Fruit fly (Drosophila melanogaster): Measurements from ENCODE around the gene Nrx-1.
A peak's percentile ranks its signal among the peaks of the same experiment; 100 is the strongest.

The Nrx-1 gene

dm6 chr3R:22524344-22525072 lies 56.2 kb downstream of the Nrx-1 start (continued):
- TF ChIP-seq Eip74EF (GFP tag; optimal IDR thresholded peaks at IDR 0.05), result peak in 1 of 2 experiments; percentile 93
- TF ChIP-seq Nf-YC (tag; optimal IDR thresholded peaks at IDR 0.05), result peak; percentile 28
- TF ChIP-seq CG42726 (GFP tag; IDR thresholded peaks at IDR 0.05; ENCODE audit: partially characterized antibody), result no peak
- peak; percentile 5 for TF ChIP-seq YL-1 (GFP tag; optimal IDR thresholded peaks at IDR 0.05)
- peak; percentile 65 for TF ChIP-seq sug (tag; optimal IDR thresholded peaks at IDR 0.05)
- peak; percentile 83; the same call in 2 of the 3 replicates for TF ChIP-seq gce (GFP tag; IDR thresholded peaks at IDR 0.05)
- peak; percentile 55 for TF ChIP-seq CG4854 (GFP tag; optimal IDR thresholded peaks at IDR 0.05)
- TF ChIP-seq grn (GFP tag; optimal IDR thresholded peaks at IDR 0.05), result peak; percentile 65
- peak; percentile 53 for TF ChIP-seq CG6765 (GFP tag; optimal IDR thresholded peaks at IDR 0.05)
- TF ChIP-seq CG10543 (GFP tag; optimal IDR thresholded peaks at IDR 0.05), result peak; percentile 67
- TF ChIP-seq hb (GFP tag; IDR thresholded peaks at IDR 0.05; ENCODE audit: partially characterized antibody), result no peak
- TF ChIP-seq CG15514 (GFP tag; optimal IDR thresholded peaks at IDR 0.05), result peak; percentile 56
- TF ChIP-seq oc (tag; optimal IDR thresholded peaks at IDR 0.05), result peak; percentile 57
- TF ChIP-seq tin (GFP tag; optimal IDR thresholded peaks at IDR 0.05), result peak; percentile 31
- TF ChIP-seq dm (GFP tag; optimal IDR thresholded peaks at IDR 0.05), result peak; percentile 3
- TF ChIP-seq odd (GFP tag; optimal IDR thresholded peaks at IDR 0.05), result peak; percentile 82
- TF ChIP-seq CG17328 (GFP tag; IDR thresholded peaks at IDR 0.05), result 0 out of 2 replicates have a peak, but pooled peaks have one; percentile 14
- TF ChIP-seq gcm (GFP tag; optimal IDR thresholded peaks at IDR 0.05), result peak; percentile 50
- 0 out of 3 replicates have a peak, but pooled peaks have one; percentile 10 for TF ChIP-seq CG34224 (GFP tag; IDR thresholded peaks at IDR 0.05; ENCODE audit: partially characterized antibody)
- TF ChIP-seq sqz (GFP tag; optimal IDR thresholded peaks at IDR 0.05), result peak; percentile 86
- TF ChIP-seq tap (tag; optimal IDR thresholded peaks at IDR 0.05), result peak; percentile 41
- peak; percentile 54 for TF ChIP-seq CG13424 (tag; optimal IDR thresholded peaks at IDR 0.05)
- no peak for TF ChIP-seq Ada2b (GFP tag; IDR thresholded peaks at IDR 0.05)
- TF ChIP-seq CG12769 (tag; optimal IDR thresholded peaks at IDR 0.05), result peak; percentile 40
- TF ChIP-seq CG1647 (GFP tag; optimal IDR thresholded peaks at IDR 0.05), result peak; percentile 66
- peak; percentile 45 for TF ChIP-seq Hmr (GFP tag; optimal IDR thresholded peaks at IDR 0.05)
- TF ChIP-seq Antp (GFP tag; optimal IDR thresholded peaks at IDR 0.05), result peak; percentile 2
- peak; percentile 2 for TF ChIP-seq D19A (tag; optimal IDR thresholded peaks at IDR 0.05)
- TF ChIP-seq CG3065 (GFP tag; optimal IDR thresholded peaks at IDR 0.05), result no peak
- TF ChIP-seq MBD-R2 (GFP tag; IDR thresholded peaks at IDR 0.05), result no peak
- TF ChIP-seq BtbVII (GFP tag; optimal IDR thresholded peaks at IDR 0.05), result peak; percentile 62
- 0 out of 2 replicates have a peak, but pooled peaks have one; percentile 25 for TF ChIP-seq sim (GFP tag; IDR thresholded peaks at IDR 0.05)
- TF ChIP-seq exex (tag; optimal IDR thresholded peaks at IDR 0.05), result peak; percentile 10
- no peak for TF ChIP-seq BEAF-32 (GFP tag; optimal IDR thresholded peaks at IDR 0.05)
- TF ChIP-seq toy (GFP tag; IDR thresholded peaks at IDR 0.05), result no peak
- peak; percentile 74 for TF ChIP-seq Fer1 (GFP tag; optimal IDR thresholded peaks at IDR 0.05)
- no peak for TF ChIP-seq B-H2 (GFP tag; optimal IDR thresholded peaks at IDR 0.05)
- peak; percentile 83 for TF ChIP-seq Sox100B (GFP tag; optimal IDR thresholded peaks at IDR 0.05)
- peak; percentile 75; the same call in 3 of the 4 replicates for TF ChIP-seq chinmo (GFP tag; IDR thresholded peaks at IDR 0.05; ENCODE audit: partially characterized antibody)
- peak; percentile 87 for TF ChIP-seq CG12071 (GFP tag; optimal IDR thresholded peaks at IDR 0.05)
- TF ChIP-seq Lpt (GFP tag; optimal IDR thresholded peaks at IDR 0.05), result no peak
- peak; percentile 73 for TF ChIP-seq CG2678 (tag; optimal IDR thresholded peaks at IDR 0.05)
- TF ChIP-seq Atf3 (GFP tag; optimal IDR thresholded peaks at IDR 0.05), result peak; percentile 56
- TF ChIP-seq CG2875 (GFP tag; optimal IDR thresholded peaks at IDR 0.05), result peak; percentile 79
- peak; percentile 77 for TF ChIP-seq lab (GFP tag; optimal IDR thresholded peaks at IDR 0.05)
- TF ChIP-seq pfk (GFP tag; optimal IDR thresholded peaks at IDR 0.05), result peak; percentile 32
- no peak for TF ChIP-seq unc-4 (GFP tag; IDR thresholded peaks at IDR 0.05; ENCODE audit: partially characterized antibody)

All from whole organism, embryonic.